Worm (Caenorhabditis elegans): ENCODE results near the gene F45D3.3.

Gene F45D3.3

DNA sequence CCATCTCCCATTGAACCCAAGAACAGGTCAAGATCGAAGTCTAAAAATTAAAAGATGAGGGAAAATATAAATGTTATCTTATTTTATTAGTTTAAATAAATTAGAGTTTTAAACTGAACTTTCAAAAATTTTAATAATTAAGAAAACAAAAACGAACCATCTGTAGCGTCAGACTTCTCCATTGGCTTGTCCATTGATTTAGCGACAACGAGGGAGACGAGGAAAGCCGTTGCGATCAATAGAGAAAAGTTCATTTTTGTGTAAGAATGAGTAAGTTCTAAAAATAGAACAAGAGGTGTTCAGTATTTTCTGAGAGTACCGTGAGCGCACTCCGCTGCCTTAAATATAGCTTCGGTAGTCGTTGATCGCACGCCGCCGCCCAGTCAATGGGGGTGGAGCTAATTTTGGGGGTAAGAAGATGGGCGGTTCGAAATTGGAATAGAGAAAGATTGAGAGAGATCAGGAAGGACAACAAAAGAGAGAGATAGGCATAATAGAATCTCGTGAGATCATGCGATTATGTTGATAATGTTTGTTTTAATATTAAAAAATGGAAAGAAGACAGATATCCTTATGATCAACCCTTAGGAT lies at the start of gene F45D3.3:
F45D3.3 (minus strand) TSS at position 350 of the 591 bp plus-strand sequence.
- TF ChIP-seq daf-16 (GFP tag; optimal IDR thresholded peaks at IDR 0.05) (no peak), daf-16 (tag; optimal IDR thresholded peaks at IDR 0.05) (no peak), dmd-8 (GFP tag; IDR thresholded peaks at IDR 0.05) (no peak), hlh-30 (tag; optimal IDR thresholded peaks at IDR 0.05; ENCODE audit: insufficient read depth) (peak; percentile 13), hlh-11 (tag; optimal IDR thresholded peaks at IDR 0.05) (peak; percentile 48), ztf-7 (tag; optimal IDR thresholded peaks at IDR 0.05) (no peak), nhr-28 (tag; optimal IDR thresholded peaks at IDR 0.05) (peak; percentile 30), attf-4 (tag; optimal IDR thresholded peaks at IDR 0.05) (no peak), mdl-1 (tag; optimal IDR thresholded peaks at IDR 0.05) (peak; percentile 18 to 58), mes-2 (tag; optimal IDR thresholded peaks at IDR 0.05; ENCODE audit: poor library complexity, severe bottlenecking) (no peak), rbr-2 (tag; optimal IDR thresholded peaks at IDR 0.05) (no peak), fkh-10 (GFP tag; optimal IDR thresholded peaks at IDR 0.05) (no peak), ama-1 (optimal IDR thresholded peaks at IDR 0.05) (peak; percentile 93), tra-1 (GFP tag; IDR thresholded peaks at IDR 0.05) (no peak), php-3 (GFP tag; IDR thresholded peaks at IDR 0.05) (0 out of 2 replicates have a peak, but pooled peaks have one; percentile 31), mxl-3 (GFP tag; optimal IDR thresholded peaks at IDR 0.05) (peak; percentile 28), mxl-2 (GFP tag; conservative IDR thresholded peaks at IDR 0.05) (no peak), madf-9 (GFP tag; conservative IDR thresholded peaks at IDR 0.05) (no peak), Y105C5A.15 (GFP tag; IDR thresholded peaks at IDR 0.05) (no peak), arid-1 (GFP tag; conservative IDR thresholded peaks at IDR 0.05) (no peak), nhr-42 (GFP tag; IDR thresholded peaks at IDR 0.05) (no peak)

DNA sequence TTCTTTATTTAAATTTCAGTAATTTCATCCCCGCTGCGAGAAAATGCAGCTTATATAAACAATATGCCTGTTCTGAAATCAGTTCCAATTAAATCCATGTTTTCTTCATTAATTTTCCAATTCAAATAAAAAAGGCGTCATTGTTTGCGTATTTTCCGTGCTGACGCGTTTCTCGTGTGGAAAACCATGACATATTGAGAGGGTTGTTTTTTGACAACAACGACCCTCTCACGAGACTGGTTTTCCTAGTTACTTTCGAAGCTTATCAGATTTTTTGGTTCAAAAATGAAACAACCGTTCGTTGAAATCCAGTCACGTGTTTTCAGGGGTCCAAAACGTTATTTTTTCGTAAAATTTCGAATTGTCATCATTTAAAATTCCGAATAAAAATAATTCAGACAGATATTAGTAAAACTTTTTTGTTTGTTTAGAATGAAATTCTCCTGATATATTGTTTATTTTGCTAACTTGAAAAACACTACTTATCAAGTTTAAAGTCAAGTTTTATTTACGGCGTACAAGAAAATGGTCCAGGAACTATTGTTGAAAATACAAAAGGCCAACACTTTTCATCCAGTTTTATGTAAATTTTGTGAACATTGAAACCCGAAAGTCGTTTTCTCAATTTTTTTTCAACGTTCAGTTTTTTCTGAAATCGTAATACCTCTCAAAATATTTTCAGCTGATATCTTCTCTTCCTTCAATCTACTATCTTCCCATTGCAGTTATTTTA lies 49.5 kb upstream of the F45D3.3 start, which contains the start of gene C14C10.5:
C14C10.5 (plus strand) TSS at position 683 of the 733 bp plus-strand sequence.
- TF ChIP-seq nhr-77 (tag; optimal IDR thresholded peaks at IDR 0.05) = no peak
- TF ChIP-seq unc-62 (GFP tag; optimal IDR thresholded peaks at IDR 0.05 in 1 of 2) = no peak
- TF ChIP-seq unc-62 (tag; optimal IDR thresholded peaks at IDR 0.05) = no peak
- peak; percentile 38 for TF ChIP-seq hlh-11 (tag; optimal IDR thresholded peaks at IDR 0.05)
- TF ChIP-seq ctbp-1 (GFP tag; IDR thresholded peaks at IDR 0.05) = no peak
- TF ChIP-seq egl-27 (tag; optimal IDR thresholded peaks at IDR 0.05) = no peak
- TF ChIP-seq ama-1 (optimal IDR thresholded peaks at IDR 0.05) = no peak
- TF ChIP-seq pha-4 (GFP tag; IDR thresholded peaks at IDR 0.05) = no peak
- no peak for TF ChIP-seq pha-4 (tag; optimal IDR thresholded peaks at IDR 0.05)
- no peak for TF ChIP-seq lin-39 (tag; optimal IDR thresholded peaks at IDR 0.05)
- TF ChIP-seq mxl-3 (GFP tag; optimal IDR thresholded peaks at IDR 0.05) = peak; percentile 15
- TF ChIP-seq F10B5.3 (tag; optimal IDR thresholded peaks at IDR 0.05) = no peak
- no peak for TF ChIP-seq daf-8 (GFP tag; IDR thresholded peaks at IDR 0.05)
- TF ChIP-seq spr-1 (tag; optimal IDR thresholded peaks at IDR 0.05) = no peak
- no peak for TF ChIP-seq hlh-30 (tag; optimal IDR thresholded peaks at IDR 0.05; ENCODE audit: insufficient read depth)
- peak; percentile 48 for TF ChIP-seq dve-1 (tag; optimal IDR thresholded peaks at IDR 0.05; ENCODE audit: insufficient read depth)
- TF ChIP-seq daf-19 (GFP tag; conservative IDR thresholded peaks at IDR 0.05) = 0 out of 2 replicates have a peak, but pooled peaks have one; percentile 24
- TF ChIP-seq mdl-1 (tag; optimal IDR thresholded peaks at IDR 0.05) = peak in 1 of 2 experiments; percentile 33
- TF ChIP-seq ceh-62 (tag; optimal IDR thresholded peaks at IDR 0.05) = no peak
- no peak for TF ChIP-seq nhr-102 (tag; optimal IDR thresholded peaks at IDR 0.05)
- TF ChIP-seq ZK546.5 (tag; optimal IDR thresholded peaks at IDR 0.05) = no peak
- no peak for TF ChIP-seq set-16 (GFP tag; IDR thresholded peaks at IDR 0.05)
- TF ChIP-seq vab-7 (GFP tag; IDR thresholded peaks at IDR 0.05) = no peak
- TF ChIP-seq dmd-8 (GFP tag; IDR thresholded peaks at IDR 0.05) = no peak
- TF ChIP-seq hmg-1.1 (GFP tag; IDR thresholded peaks at IDR 0.05) = no peak
- no peak for TF ChIP-seq daf-12 (tag; optimal IDR thresholded peaks at IDR 0.05)
- no peak for TF ChIP-seq ces-1 (GFP tag; optimal IDR thresholded peaks at IDR 0.05)
- TF ChIP-seq T20F7.1 (GFP tag; optimal IDR thresholded peaks at IDR 0.05) = peak; percentile 41
- TF ChIP-seq D1046.2 (GFP tag; IDR thresholded peaks at IDR 0.05) = no peak
- no peak for TF ChIP-seq ceh-82 (tag; optimal IDR thresholded peaks at IDR 0.05)
- no peak for TF ChIP-seq nhr-42 (GFP tag; IDR thresholded peaks at IDR 0.05)
- no peak for TF ChIP-seq Y75B8A.6 (GFP tag; IDR thresholded peaks at IDR 0.05)
- TF ChIP-seq lin-15B (tag; optimal IDR thresholded peaks at IDR 0.05) = no peak
- no peak for TF ChIP-seq egl-43 (GFP tag; IDR thresholded peaks at IDR 0.05)
- TF ChIP-seq mes-2 (tag; optimal IDR thresholded peaks at IDR 0.05; ENCODE audit: poor library complexity, severe bottlenecking) = peak; percentile 27

Measured in whole organism, L4 larva.